Fruit fly (Drosophila melanogaster): ENCODE measurements around the gene CG4364.

DNA sequence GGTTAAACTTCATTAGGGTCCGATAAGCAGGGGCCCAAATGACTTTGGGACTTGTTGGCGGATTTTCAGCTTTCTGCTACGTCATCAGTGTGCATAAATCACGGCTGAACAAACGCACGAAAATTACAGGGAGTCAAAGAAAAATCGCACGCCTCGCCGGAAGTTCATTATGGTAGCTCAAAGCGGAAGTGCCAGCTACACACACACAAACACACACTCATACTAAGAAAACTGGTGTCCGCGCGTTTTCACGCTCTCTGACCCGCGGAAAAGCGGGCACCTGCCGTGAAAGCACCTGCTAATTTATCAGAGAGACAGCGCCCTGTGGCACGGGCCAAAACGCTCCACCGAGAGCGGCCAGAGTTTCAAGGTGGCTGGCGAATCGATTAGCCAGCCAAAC, 26.3 kb upstream of the CG4364 start:
- TF ChIP-seq CTCF (optimal IDR thresholded peaks at IDR 0.05), result no peak
- TF ChIP-seq CG8478 (optimal IDR thresholded peaks at IDR 0.05), result no peak

Data from S2 (cell line).